Worm (Caenorhabditis elegans) whole organism, young adult: Measurements from ENCODE around the gene F54B3.4.
A peak's percentile ranks its signal among the peaks of the same experiment; 100 is the strongest.

Source experiments
- B0035.1 ChIP-seq: sonication (generic microtip); optimal IDR thresholded peaks from 2 replicates; lab custom pipeline; 2016; ENCODE audit warnings: missing genetic modification characterization, mild to moderate bottlenecking, missing compliant biosample characterization, missing genotype, missing genetic modification reagents
- B0336.3 ChIP-seq: fragments of 200-800 bp; sonication (Bioruptor generic); IDR thresholded peaks from 2 replicates; pipeline ENCODE4 v1.3.6; 2022; ENCODE audit warnings: missing genetic modification characterization, missing compliant biosample characterization
- C06A6.2 ChIP-seq: fragments of 200-800 bp; sonication (Bioruptor generic); conservative IDR thresholded peaks from 2 replicates; pipeline ENCODE4 v1.3.6; 2022; ENCODE audit warnings: missing genetic modification characterization, missing compliant biosample characterization
- D2030.7 ChIP-seq: fragments of 200-800 bp; sonication (Bioruptor generic); IDR thresholded peaks from 2 replicates; pipeline ENCODE4 v1.3.6; 2022; ENCODE audit warnings: missing genetic modification reagents, missing genetic modification characterization, missing compliant biosample characterization
- F37B4.10 ChIP-seq: fragments of 200-800 bp; sonication (Bioruptor generic); IDR thresholded peaks from 2 replicates; pipeline ENCODE4 v1.3.6; 2022; ENCODE audit warnings: missing genetic modification characterization, missing compliant biosample characterization
- F49E8.2 ChIP-seq: sonication (generic microtip); optimal IDR thresholded peaks from 3 replicates; lab custom pipeline; 2017; ENCODE audit warnings: missing genetic modification characterization, mild to moderate bottlenecking, missing compliant biosample characterization, antibody characterized with exemption, moderate library complexity; ENCODE audit not compliant: insufficient read depth
- F52B5.7 ChIP-seq: sonication (generic microtip); optimal IDR thresholded peaks from 2 replicates; lab custom pipeline; 2016; ENCODE audit warnings: mild to moderate bottlenecking, missing genetic modification characterization, missing compliant biosample characterization
- F55B11.4 ChIP-seq: sonication (generic microtip); optimal IDR thresholded peaks from 2 replicates; lab custom pipeline; 2016; ENCODE audit warnings: missing compliant biosample characterization, missing genetic modification characterization, borderline replicate concordance; ENCODE audit not compliant: insufficient read depth
- F57A8.1 ChIP-seq: fragments of 200-800 bp; sonication (Bioruptor generic); optimal IDR thresholded peaks from 2 replicates; lab custom pipeline; 2018; ENCODE audit warnings: mild to moderate bottlenecking, missing genetic modification characterization, moderate library complexity, missing compliant biosample characterization
- T26A5.8 ChIP-seq: sonication (generic microtip); optimal IDR thresholded peaks from 2 replicates; lab custom pipeline; 2016; ENCODE audit warnings: missing genetic modification characterization, missing compliant biosample characterization
- Y53F4B.3 ChIP-seq: fragments of 200-800 bp; sonication (Bioruptor generic); IDR thresholded peaks from 2 replicates; pipeline ENCODE4 v1.3.6; 2022; ENCODE audit warnings: missing genetic modification reagents, missing genetic modification characterization, missing compliant biosample characterization
- Y56A3A.18 ChIP-seq: fragments of 200-800 bp; sonication (Bioruptor generic); IDR thresholded peaks from 2 replicates; pipeline ENCODE4 v1.3.6; 2022; ENCODE audit warnings: missing genetic modification reagents, missing genetic modification characterization, missing compliant biosample characterization
- Y67H2A.10 ChIP-seq: fragments of 200-800 bp; sonication (Bioruptor generic); conservative IDR thresholded peaks from 2 replicates; pipeline ENCODE4 v1.3.6; 2022; ENCODE audit warnings: missing genetic modification reagents, missing genetic modification characterization, missing compliant biosample characterization
- akir-1 ChIP-seq: fragments of 200-800 bp; sonication (Bioruptor generic); optimal IDR thresholded peaks from 2 replicates; lab custom pipeline; 2018; ENCODE audit warnings: mild to moderate bottlenecking, missing genetic modification characterization, moderate library complexity, missing compliant biosample characterization
- aptf-2 ChIP-seq: fragments of 200-800 bp; sonication (Bioruptor generic); conservative IDR thresholded peaks from 2 replicates; pipeline ENCODE4 v1.3.6; 2022; ENCODE audit warnings: missing genetic modification reagents, missing genetic modification characterization, missing compliant biosample characterization
- atf-7 ChIP-seq: sonication (generic microtip); optimal IDR thresholded peaks from 2 replicates; lab custom pipeline; 2017; ENCODE audit warnings: mild to moderate bottlenecking, missing genetic modification characterization, missing compliant biosample characterization
- attf-6 ChIP-seq: fragments of 200-800 bp; sonication (Bioruptor generic); IDR thresholded peaks from 2 replicates; pipeline ENCODE4 v1.3.6; 2022; ENCODE audit warnings: missing genetic modification reagents, missing genetic modification characterization, missing compliant biosample characterization
- cebp-1 ChIP-seq, 2 experiments: fragments of 200-800 bp in 1 of 2; sonication (Bioruptor generic) in 1 of 2; sonication (generic microtip) in 1 of 2; IDR thresholded peaks in 1 of 2; optimal IDR thresholded peaks in 1 of 2; 2 replicates each; pipeline versions ENCODE4 v1.3.6 to Lab custom; 2017 to 2022; ENCODE audit warnings: missing compliant biosample characterization in 2 of 2, missing genetic modification characterization in 2 of 2, mild to moderate bottlenecking in 1 of 2, missing genetic modification reagents in 1 of 2, moderate library complexity in 1 of 2
- dox-1 ChIP-seq: fragments of 200-800 bp; sonication (Bioruptor generic); IDR thresholded peaks from 2 replicates; pipeline ENCODE4 v1.3.6; 2022; ENCODE audit warnings: missing genetic modification reagents, missing genetic modification characterization, missing compliant biosample characterization
- efl-1 ChIP-seq: fragments of 150-350 bp; optimal IDR thresholded peaks from 2 replicates; lab custom pipeline; 2014; ENCODE audit warnings: missing biosample characterization, missing genetic modification reagents, missing genetic modification characterization
- egl-18 ChIP-seq: fragments of 200-800 bp; sonication (Bioruptor generic); IDR thresholded peaks from 2 replicates; pipeline ENCODE4 v1.3.6; 2022; ENCODE audit warnings: missing genetic modification reagents, missing genetic modification characterization, missing compliant biosample characterization
- egrh-3 ChIP-seq: fragments of 200-800 bp; sonication (Bioruptor generic); IDR thresholded peaks from 2 replicates; pipeline ENCODE4 v1.3.6; 2022; ENCODE audit warnings: missing genetic modification reagents, missing genetic modification characterization, missing compliant biosample characterization
- ekl-4 ChIP-seq: fragments of 200-800 bp; sonication (Bioruptor generic); IDR thresholded peaks from 2 replicates; pipeline ENCODE4 v1.3.6; 2022; ENCODE audit warnings: missing genetic modification reagents, missing genetic modification characterization, missing compliant biosample characterization
- fkh-3 ChIP-seq: sonication (generic microtip); optimal IDR thresholded peaks from 2 replicates; lab custom pipeline; 2016; ENCODE audit warnings: mild to moderate bottlenecking, missing genetic modification characterization, missing compliant biosample characterization
- hlh-12 ChIP-seq: sonication (generic microtip); optimal IDR thresholded peaks from 2 replicates; lab custom pipeline; 2016; ENCODE audit warnings: missing genetic modification characterization, missing compliant biosample characterization
- lag-1 ChIP-seq: fragments of 200-800 bp; sonication (Bioruptor generic); IDR thresholded peaks from 2 replicates; pipeline ENCODE4 v1.3.6; 2022; ENCODE audit warnings: missing genetic modification reagents, missing genetic modification characterization, missing compliant biosample characterization
- lin-35 ChIP-seq, 3 experiments: fragments of 150-350 bp in 2 of 3; sonication (generic microtip) in 1 of 3; optimal IDR thresholded peaks; 2 replicates each; lab custom pipeline; 2014 to 2018; ENCODE audit warnings: missing biosample characterization in 3 of 3, missing genetic modification characterization in 3 of 3, missing genetic modification reagents in 3 of 3
- lsl-1 ChIP-seq: fragments of 200-800 bp; sonication (Bioruptor generic); optimal IDR thresholded peaks from 2 replicates; lab custom pipeline; 2018; ENCODE audit warnings: mild to moderate bottlenecking, missing genetic modification characterization, moderate library complexity, missing compliant biosample characterization
- madf-3 ChIP-seq: fragments of 200-800 bp; sonication (Bioruptor generic); IDR thresholded peaks from 2 replicates; pipeline ENCODE4 v1.3.6; 2022; ENCODE audit warnings: missing genetic modification reagents, missing genetic modification characterization, missing compliant biosample characterization
- nfya-1 ChIP-seq: sonication (generic microtip); optimal IDR thresholded peaks from 2 replicates; lab custom pipeline; 2017; ENCODE audit warnings: antibody characterized with exemption, missing compliant biosample characterization, missing genetic modification characterization, borderline replicate concordance; ENCODE audit not compliant: insufficient read depth
- nfyb-1 ChIP-seq: fragments of 200-800 bp; sonication (Bioruptor generic); IDR thresholded peaks from 2 replicates; pipeline ENCODE4 v1.3.6; 2022; ENCODE audit warnings: missing genetic modification reagents, missing genetic modification characterization, missing compliant biosample characterization
- nhr-120 ChIP-seq: fragments of 200-800 bp; sonication (Bioruptor generic); IDR thresholded peaks from 2 replicates; pipeline ENCODE4 v1.3.6; 2022; ENCODE audit warnings: missing genetic modification characterization, missing compliant biosample characterization
- nhr-27 ChIP-seq: fragments of 200-800 bp; sonication (Bioruptor generic); optimal IDR thresholded peaks from 2 replicates; lab custom pipeline; 2018; ENCODE audit warnings: mild to moderate bottlenecking, missing genetic modification characterization, moderate library complexity, missing compliant biosample characterization
- nhr-80 ChIP-seq: sonication (generic microtip); optimal IDR thresholded peaks from 2 replicates; lab custom pipeline; 2016; ENCODE audit warnings: missing genetic modification characterization, missing compliant biosample characterization
- rcor-1 ChIP-seq: fragments of 200-800 bp; sonication (Bioruptor generic); IDR thresholded peaks from 2 replicates; pipeline ENCODE4 v1.3.6; 2022; ENCODE audit warnings: missing genetic modification reagents, missing genetic modification characterization, missing compliant biosample characterization
- rec-8 ChIP-seq, 2 experiments: sonication (generic microtip); optimal IDR thresholded peaks; 2 replicates each; lab custom pipeline; 2016; ENCODE audit warnings: mild to moderate bottlenecking in 2 of 2, missing genetic modification characterization in 2 of 2, missing genetic modification reagents in 2 of 2, missing genotype in 2 of 2, missing biosample characterization in 1 of 2, missing compliant biosample characterization in 1 of 2, moderate library complexity in 1 of 2
- repo-1 ChIP-seq: sonication (generic microtip); optimal IDR thresholded peaks from 2 replicates; lab custom pipeline; 2017; ENCODE audit warnings: mild to moderate bottlenecking, missing genetic modification characterization, missing compliant biosample characterization
- sea-2 ChIP-seq: fragments of 200-800 bp; sonication (Bioruptor generic); IDR thresholded peaks from 2 replicates; pipeline ENCODE4 v1.3.6; 2022; ENCODE audit warnings: missing genetic modification characterization, missing compliant biosample characterization
- snpc-3.4 ChIP-seq: sonication (generic microtip); optimal IDR thresholded peaks from 2 replicates; lab custom pipeline; 2017; ENCODE audit warnings: missing genetic modification characterization, mild to moderate bottlenecking, missing compliant biosample characterization, antibody characterized with exemption, moderate library complexity, missing genotype, missing genetic modification reagents
- tbp1 ChIP-seq: fragments of 200-800 bp; sonication (Bioruptor generic); optimal IDR thresholded peaks from 2 replicates; lab custom pipeline; 2018; ENCODE audit warnings: mild to moderate bottlenecking, missing genetic modification characterization, missing compliant biosample characterization
- unc-130 ChIP-seq: sonication (generic microtip); optimal IDR thresholded peaks from 2 replicates; lab custom pipeline; 2016; ENCODE audit warnings: missing genetic modification reagents, missing genetic modification characterization, missing compliant biosample characterization
- xnd-1 ChIP-seq: sonication (generic microtip); optimal IDR thresholded peaks from 2 replicates; lab custom pipeline; 2016; ENCODE audit warnings: missing genotype, missing genetic modification reagents, missing genetic modification characterization, missing compliant biosample characterization
- zfh-2 ChIP-seq: fragments of 200-800 bp; sonication (Bioruptor generic); conservative IDR thresholded peaks from 2 replicates; pipeline ENCODE4 v1.3.6; 2022; ENCODE audit warnings: missing genetic modification reagents, missing genetic modification characterization, missing compliant biosample characterization
- ztf-18 ChIP-seq: sonication (generic microtip); optimal IDR thresholded peaks from 2 replicates; lab custom pipeline; 2016; ENCODE audit warnings: missing genotype, mild to moderate bottlenecking, missing genetic modification characterization, missing compliant biosample characterization
- ztf-26 ChIP-seq: sonication (generic microtip); optimal IDR thresholded peaks from 2 replicates; lab custom pipeline; 2017; ENCODE audit warnings: missing genetic modification characterization, missing compliant biosample characterization
- ztf-6 ChIP-seq: fragments of 200-800 bp; sonication (Bioruptor generic); IDR thresholded peaks from 2 replicates; pipeline ENCODE4 v1.3.6; 2022; ENCODE audit warnings: missing genetic modification reagents, missing genetic modification characterization, missing compliant biosample characterization

Gene F54B3.4

DNA sequence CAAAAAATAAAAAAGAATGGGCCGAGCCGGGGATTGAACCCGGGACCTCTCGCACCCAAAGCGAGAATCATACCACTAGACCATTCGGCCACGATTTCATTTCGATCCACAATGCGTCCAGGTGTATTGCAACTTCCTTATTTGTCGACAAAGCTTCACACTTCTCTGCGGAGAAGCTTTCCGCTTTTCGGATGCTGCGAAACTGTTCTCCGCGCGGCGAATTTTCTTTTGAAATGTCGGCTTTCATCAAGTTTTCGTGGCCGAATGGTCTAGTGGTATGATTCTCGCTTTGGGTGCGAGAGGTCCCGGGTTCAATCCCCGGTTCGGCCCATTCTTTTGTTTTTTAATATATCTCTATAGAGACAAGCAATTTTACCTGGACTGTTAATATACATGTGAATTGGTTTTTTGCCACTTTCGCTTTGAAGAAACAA, 31.2 kb upstream of the F54B3.4 start (continued):
- TF ChIP-seq tbp1 (GFP tag; lab: Kevin White, UChicago) (peak; percentile 83), D2030.7 (peak; percentile 33; the same call in 1 of the 2 replicates), dox-1 (GFP tag; lab: Robert Waterston, UW) (peak; percentile 13; the same call in 1 of the 2 replicates)

DNA sequence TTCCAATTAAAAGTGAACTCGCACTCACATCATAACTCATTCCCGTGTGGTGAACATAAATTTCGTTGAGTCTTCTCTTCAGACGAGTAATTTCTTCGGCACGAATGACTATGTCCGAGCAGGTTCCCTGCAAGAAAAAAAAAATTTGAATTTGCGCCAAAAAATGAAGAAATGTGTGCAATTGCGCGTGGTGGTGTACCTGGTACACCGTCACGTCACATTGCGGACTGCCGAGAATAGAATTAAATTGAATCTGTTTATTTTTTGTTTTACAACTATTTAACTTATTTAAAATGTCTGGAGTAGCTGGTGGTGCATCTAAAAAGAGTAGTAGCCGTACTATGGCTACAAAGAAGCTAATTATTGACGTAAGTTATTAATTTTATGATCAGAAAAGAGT, 30.0 kb upstream of the F54B3.4 start, which contains the start of gene mdt-22:
TSS of gene mdt-22 (plus strand) at position 263 of the 400 bp plus-strand sequence.
- TF ChIP-seq ztf-18 (tag; lab: Kevin White, UChicago) (peak; percentile 60), lag-1 (no peak), egrh-3 (GFP tag; lab: Robert Waterston, UW) (no peak), cebp-1 (GFP tag; IDR thresholded peaks at IDR 0.05; lab: Robert Waterston, UW) (peak; percentile 34; the same call in 1 of the 2 replicates), cebp-1 (tag; optimal IDR thresholded peaks at IDR 0.05; lab: Kevin White, UChicago) (peak; percentile 74), repo-1 (tag; lab: Kevin White, UChicago) (peak; percentile 77), madf-3 (peak; percentile 85), F49E8.2 (tag; lab: Kevin White, UChicago) (peak; percentile 18), egl-18 (GFP tag; lab: Robert Waterston, UW) (no peak), sea-2 (GFP tag; lab: Robert Waterston, UW) (no peak), unc-130 (GFP tag; lab: Kevin White, UChicago) (no peak), F37B4.10 (GFP tag; lab: Robert Waterston, UW) (no peak), efl-1 (GFP tag; lab: Kevin White, UChicago) (peak; percentile 81), F57A8.1 (GFP tag; lab: Kevin White, UChicago) (no peak), F55B11.4 (tag; lab: Kevin White, UChicago) (no peak), nfya-1 (tag; lab: Kevin White, UChicago) (no peak), attf-6 (GFP tag; lab: Robert Waterston, UW) (peak; percentile 39; the same call in 1 of the 2 replicates), snpc-3.4 (tag; lab: Kevin White, UChicago) (peak; percentile 23), zfh-2 (GFP tag; lab: Robert Waterston, UW) (no peak), atf-7 (tag; lab: Kevin White, UChicago) (no peak), akir-1 (GFP tag; lab: Kevin White, UChicago) (no peak), ztf-26 (tag; lab: Kevin White, UChicago) (no peak), xnd-1 (tag; lab: Kevin White, UChicago) (peak; percentile 45), B0336.3 (GFP tag; lab: Robert Waterston, UW) (peak; percentile 64), ekl-4 (GFP tag; lab: Robert Waterston, UW) (peak; percentile 82), B0035.1 (tag; lab: Kevin White, UChicago) (no peak), rcor-1 (GFP tag; lab: Robert Waterston, UW) (peak; percentile 71), ztf-6 (GFP tag; lab: Robert Waterston, UW) (no peak), lin-35 (GFP tag; optimal IDR thresholded peaks at IDR 0.05; lab: Kevin White, UChicago) (peak; percentile 20 to 90 (median 73)), Y53F4B.3 (GFP tag; lab: Robert Waterston, UW) (no peak), nhr-80 (tag; lab: Kevin White, UChicago) (peak; percentile 26), nhr-27 (no peak), aptf-2 (no peak), C06A6.2 (GFP tag; lab: Robert Waterston, UW) (no peak; the same call in 1 of the 2 replicates), nhr-120 (GFP tag; lab: Robert Waterston, UW) (no peak), fkh-3 (tag; lab: Kevin White, UChicago) (no peak), T26A5.8 (peak; percentile 14), F52B5.7 (tag; lab: Kevin White, UChicago) (peak; percentile 41), Y67H2A.10 (GFP tag; lab: Robert Waterston, UW) (no peak), rec-8 (tag; optimal IDR thresholded peaks at IDR 0.05; lab: Kevin White, UChicago) (peak in 1 of 2 experiments; percentile 2), Y56A3A.18 (GFP tag; lab: Robert Waterston, UW) (0 out of 2 replicates have a peak, but pooled peaks have one; percentile 7), lsl-1 (GFP tag; lab: Kevin White, UChicago) (peak; percentile 64), nfyb-1 (GFP tag; lab: Robert Waterston, UW) (peak; percentile 86), hlh-12 (tag; lab: Kevin White, UChicago) (no peak)
